Worm (Caenorhabditis elegans) whole organism, young adult: ENCODE data around the gene mab-3.
A peak's percentile ranks its signal among the peaks of the same experiment; 100 is the strongest.

ENCODE experiments used
- B0035.1 ChIP-seq: sonication (generic microtip); optimal IDR thresholded peaks from 2 replicates; lab custom pipeline; 2016; ENCODE audit warnings: missing genetic modification characterization, mild to moderate bottlenecking, missing compliant biosample characterization, missing genotype, missing genetic modification reagents
- B0261.1 ChIP-seq: sonication (generic microtip); optimal IDR thresholded peaks from 2 replicates; lab custom pipeline; 2016; ENCODE audit warnings: mild to moderate bottlenecking, missing genetic modification characterization, moderate library complexity, missing compliant biosample characterization
- F10E7.11 ChIP-seq: sonication (generic microtip); optimal IDR thresholded peaks from 2 replicates; lab custom pipeline; 2017; ENCODE audit warnings: mild to moderate bottlenecking, missing genetic modification characterization, moderate library complexity, missing compliant biosample characterization
- F23B12.7 ChIP-seq: sonication (generic microtip); optimal IDR thresholded peaks from 2 replicates; lab custom pipeline; 2017; ENCODE audit warnings: missing genetic modification characterization, mild to moderate bottlenecking, missing compliant biosample characterization, antibody characterized with exemption, moderate library complexity; ENCODE audit not compliant: insufficient read depth
- F33H1.4 ChIP-seq: fragments of 200-800 bp; sonication (Bioruptor generic); IDR thresholded peaks from 2 replicates; pipeline ENCODE4 v1.3.6; 2022; ENCODE audit warnings: missing genetic modification reagents, missing genetic modification characterization, missing compliant biosample characterization
- F37B4.10 ChIP-seq: fragments of 200-800 bp; sonication (Bioruptor generic); IDR thresholded peaks from 2 replicates; pipeline ENCODE4 v1.3.6; 2022; ENCODE audit warnings: missing genetic modification characterization, missing compliant biosample characterization
- F39B2.1 ChIP-seq: fragments of 200-800 bp; sonication (Bioruptor generic); IDR thresholded peaks from 2 replicates; pipeline ENCODE4 v1.3.6; 2022; ENCODE audit warnings: missing genetic modification reagents, missing genetic modification characterization, missing compliant biosample characterization
- F55B11.4 ChIP-seq: sonication (generic microtip); optimal IDR thresholded peaks from 2 replicates; lab custom pipeline; 2016; ENCODE audit warnings: missing compliant biosample characterization, missing genetic modification characterization, borderline replicate concordance; ENCODE audit not compliant: insufficient read depth
- F57A8.1 ChIP-seq: fragments of 200-800 bp; sonication (Bioruptor generic); optimal IDR thresholded peaks from 2 replicates; lab custom pipeline; 2018; ENCODE audit warnings: mild to moderate bottlenecking, missing genetic modification characterization, moderate library complexity, missing compliant biosample characterization
- Y53G8AR.9 ChIP-seq: fragments of 200-800 bp; sonication (Bioruptor generic); conservative IDR thresholded peaks from 2 replicates; pipeline ENCODE4 v1.3.6; 2022; ENCODE audit warnings: missing genetic modification reagents, missing genetic modification characterization, missing compliant biosample characterization
- Y67H2A.10 ChIP-seq: fragments of 200-800 bp; sonication (Bioruptor generic); conservative IDR thresholded peaks from 2 replicates; pipeline ENCODE4 v1.3.6; 2022; ENCODE audit warnings: missing genetic modification reagents, missing genetic modification characterization, missing compliant biosample characterization
- akir-1 ChIP-seq: fragments of 200-800 bp; sonication (Bioruptor generic); optimal IDR thresholded peaks from 2 replicates; lab custom pipeline; 2018; ENCODE audit warnings: mild to moderate bottlenecking, missing genetic modification characterization, moderate library complexity, missing compliant biosample characterization
- aptf-3 ChIP-seq: fragments of 200-800 bp; sonication (Bioruptor generic); IDR thresholded peaks from 2 replicates; pipeline ENCODE4 v1.3.6; 2022; ENCODE audit warnings: missing genetic modification characterization, missing compliant biosample characterization
- atf-7 ChIP-seq: sonication (generic microtip); optimal IDR thresholded peaks from 2 replicates; lab custom pipeline; 2017; ENCODE audit warnings: mild to moderate bottlenecking, missing genetic modification characterization, missing compliant biosample characterization
- bed-2 ChIP-seq: fragments of 200-800 bp; sonication (Bioruptor generic); IDR thresholded peaks from 2 replicates; pipeline ENCODE4 v1.3.6; 2022; ENCODE audit warnings: missing genetic modification reagents, missing genetic modification characterization, missing compliant biosample characterization
- cebp-1 ChIP-seq, 2 experiments: fragments of 200-800 bp in 1 of 2; sonication (Bioruptor generic) in 1 of 2; sonication (generic microtip) in 1 of 2; IDR thresholded peaks in 1 of 2; optimal IDR thresholded peaks in 1 of 2; 2 replicates each; pipeline versions ENCODE4 v1.3.6 to Lab custom; 2017 to 2022; ENCODE audit warnings: missing compliant biosample characterization in 2 of 2, missing genetic modification characterization in 2 of 2, mild to moderate bottlenecking in 1 of 2, missing genetic modification reagents in 1 of 2, moderate library complexity in 1 of 2
- ceh-100 ChIP-seq: fragments of 200-800 bp; sonication (Bioruptor generic); IDR thresholded peaks from 2 replicates; pipeline ENCODE4 v1.3.6; 2022; ENCODE audit warnings: missing genetic modification reagents, missing genetic modification characterization, missing compliant biosample characterization
- ceh-40 ChIP-seq: fragments of 200-800 bp; sonication (Bioruptor generic); IDR thresholded peaks from 2 replicates; pipeline ENCODE4 v1.3.6; 2022; ENCODE audit warnings: missing genetic modification characterization, missing compliant biosample characterization
- ceh-58 ChIP-seq: fragments of 200-800 bp; sonication (Bioruptor generic); IDR thresholded peaks from 2 replicates; pipeline ENCODE4 v1.3.6; 2022; ENCODE audit warnings: missing genetic modification characterization, missing compliant biosample characterization
- ceh-91 ChIP-seq: fragments of 200-800 bp; sonication (Bioruptor generic); IDR thresholded peaks from 2 replicates; pipeline ENCODE4 v1.3.6; 2022; ENCODE audit warnings: missing genetic modification reagents, missing genetic modification characterization, missing compliant biosample characterization
- dpl-1 ChIP-seq: fragments of 150-350 bp; optimal IDR thresholded peaks from 2 replicates; lab custom pipeline; 2014; ENCODE audit warnings: missing biosample characterization, missing genetic modification reagents, missing genetic modification characterization
- egl-18 ChIP-seq: fragments of 200-800 bp; sonication (Bioruptor generic); IDR thresholded peaks from 2 replicates; pipeline ENCODE4 v1.3.6; 2022; ENCODE audit warnings: missing genetic modification reagents, missing genetic modification characterization, missing compliant biosample characterization
- fkh-3 ChIP-seq: sonication (generic microtip); optimal IDR thresholded peaks from 2 replicates; lab custom pipeline; 2016; ENCODE audit warnings: mild to moderate bottlenecking, missing genetic modification characterization, missing compliant biosample characterization
- him-1 ChIP-seq: sonication (generic microtip); optimal IDR thresholded peaks from 2 replicates; lab custom pipeline; 2016; ENCODE audit warnings: missing genotype, missing genetic modification reagents, missing genetic modification characterization, missing compliant biosample characterization
- hlh-26 ChIP-seq: fragments of 200-800 bp; sonication (Bioruptor generic); conservative IDR thresholded peaks from 2 replicates; pipeline ENCODE4 v1.3.6; 2022; ENCODE audit warnings: missing genetic modification reagents, missing genetic modification characterization, missing compliant biosample characterization
- hrde-1 ChIP-seq: sonication (generic microtip); optimal IDR thresholded peaks from 2 replicates; lab custom pipeline; 2016; ENCODE audit warnings: missing genetic modification characterization, mild to moderate bottlenecking, missing compliant biosample characterization, moderate library complexity, missing genotype, missing genetic modification reagents, borderline replicate concordance
- hsf-1 ChIP-seq: fragments of 200-800 bp; sonication (Bioruptor generic); IDR thresholded peaks from 2 replicates; pipeline ENCODE4 v1.3.6; 2022; ENCODE audit warnings: missing genetic modification reagents, missing genetic modification characterization, missing compliant biosample characterization
- lsl-1 ChIP-seq: fragments of 200-800 bp; sonication (Bioruptor generic); optimal IDR thresholded peaks from 2 replicates; lab custom pipeline; 2018; ENCODE audit warnings: mild to moderate bottlenecking, missing genetic modification characterization, moderate library complexity, missing compliant biosample characterization
- madf-3 ChIP-seq: fragments of 200-800 bp; sonication (Bioruptor generic); IDR thresholded peaks from 2 replicates; pipeline ENCODE4 v1.3.6; 2022; ENCODE audit warnings: missing genetic modification reagents, missing genetic modification characterization, missing compliant biosample characterization
- madf-8 ChIP-seq: fragments of 200-800 bp; sonication (Bioruptor generic); conservative IDR thresholded peaks from 2 replicates; pipeline ENCODE4 v1.3.6; 2022; ENCODE audit warnings: missing genetic modification reagents, missing genetic modification characterization, missing compliant biosample characterization
- mxl-1 ChIP-seq: sonication (generic microtip); optimal IDR thresholded peaks from 2 replicates; lab custom pipeline; 2016; ENCODE audit warnings: missing genetic modification characterization, missing compliant biosample characterization
- nfya-1 ChIP-seq: sonication (generic microtip); optimal IDR thresholded peaks from 2 replicates; lab custom pipeline; 2017; ENCODE audit warnings: antibody characterized with exemption, missing compliant biosample characterization, missing genetic modification characterization, borderline replicate concordance; ENCODE audit not compliant: insufficient read depth
- nfya-2 ChIP-seq: fragments of 200-800 bp; sonication (Bioruptor generic); IDR thresholded peaks from 2 replicates; pipeline ENCODE4 v1.3.6; 2022; ENCODE audit warnings: missing genetic modification reagents, missing genetic modification characterization, missing compliant biosample characterization
- nhr-80 ChIP-seq: sonication (generic microtip); optimal IDR thresholded peaks from 2 replicates; lab custom pipeline; 2016; ENCODE audit warnings: missing genetic modification characterization, missing compliant biosample characterization
- pha-4 ChIP-seq: fragments of 150-350 bp; sonication (generic microtip); optimal IDR thresholded peaks from 2 replicates; lab custom pipeline; 2014; ENCODE audit warnings: missing biosample characterization, missing genetic modification reagents, missing genetic modification characterization
- rec-8 ChIP-seq, 2 experiments: sonication (generic microtip); optimal IDR thresholded peaks; 2 replicates each; lab custom pipeline; 2016; ENCODE audit warnings: mild to moderate bottlenecking in 2 of 2, missing genetic modification characterization in 2 of 2, missing genetic modification reagents in 2 of 2, missing genotype in 2 of 2, missing biosample characterization in 1 of 2, missing compliant biosample characterization in 1 of 2, moderate library complexity in 1 of 2
- snpc-4 ChIP-seq, 5 experiments: fragments of 150-350 bp in 1 of 5; sonication (generic microtip) in 4 of 5; optimal IDR thresholded peaks; 2 replicates each; lab custom pipeline; 2014 to 2018; ENCODE audit warnings: missing genetic modification characterization in 5 of 5, missing biosample characterization in 3 of 5, antibody characterized with exemption in 2 of 5, mild to moderate bottlenecking in 2 of 5, missing compliant biosample characterization in 2 of 5, missing genotype in 2 of 5, moderate library complexity in 2 of 5, missing genetic modification reagents in 1 of 5
- somi-1 ChIP-seq: fragments of 200-800 bp; sonication (Bioruptor generic); optimal IDR thresholded peaks from 2 replicates; lab custom pipeline; 2018; ENCODE audit warnings: mild to moderate bottlenecking, missing genetic modification characterization, missing compliant biosample characterization
- sptf-2 ChIP-seq: fragments of 200-800 bp; sonication (Bioruptor generic); optimal IDR thresholded peaks from 2 replicates; lab custom pipeline; 2018; ENCODE audit warnings: mild to moderate bottlenecking, missing genetic modification characterization, missing compliant biosample characterization
- tlf-1 ChIP-seq: fragments of 200-800 bp; sonication (Bioruptor generic); optimal IDR thresholded peaks from 2 replicates; lab custom pipeline; 2018; ENCODE audit warnings: mild to moderate bottlenecking, missing genetic modification characterization, missing compliant biosample characterization
- xnd-1 ChIP-seq: sonication (generic microtip); optimal IDR thresholded peaks from 2 replicates; lab custom pipeline; 2016; ENCODE audit warnings: missing genotype, missing genetic modification reagents, missing genetic modification characterization, missing compliant biosample characterization
- zfh-2 ChIP-seq: fragments of 200-800 bp; sonication (Bioruptor generic); conservative IDR thresholded peaks from 2 replicates; pipeline ENCODE4 v1.3.6; 2022; ENCODE audit warnings: missing genetic modification reagents, missing genetic modification characterization, missing compliant biosample characterization
- ztf-6 ChIP-seq: fragments of 200-800 bp; sonication (Bioruptor generic); IDR thresholded peaks from 2 replicates; pipeline ENCODE4 v1.3.6; 2022; ENCODE audit warnings: missing genetic modification reagents, missing genetic modification characterization, missing compliant biosample characterization

Gene mab-3

ce11 chrII:9746069-9746468 is 14.1 kb downstream of the mab-3 start, which contains the start of the genes Y53C12B.1 and nos-3 (continued):
- TF ChIP-seq tlf-1 (GFP tag; lab: Kevin White, UChicago) (no peak), somi-1 (GFP tag; lab: Kevin White, UChicago) (no peak), snpc-4 (GFP tag; optimal IDR thresholded peaks at IDR 0.05; lab: Kevin White, UChicago) (peak; percentile 7), snpc-4 (tag; optimal IDR thresholded peaks at IDR 0.05; lab: Kevin White, UChicago) (peak in 3 of 4 experiments; percentile 26 to 72 (median 49)), ceh-100 (GFP tag; lab: Robert Waterston, UW) (no peak), F33H1.4 (GFP tag; lab: Robert Waterston, UW) (peak; percentile 96), bed-2 (GFP tag; lab: Robert Waterston, UW) (no peak), hrde-1 (tag; lab: Kevin White, UChicago) (no peak), Y53G8AR.9 (no peak), ceh-40 (GFP tag; lab: Robert Waterston, UW) (no peak), hsf-1 (GFP tag; lab: Robert Waterston, UW) (no peak), F23B12.7 (peak; percentile 25), ztf-6 (GFP tag; lab: Robert Waterston, UW) (no peak), madf-3 (GFP tag; lab: Robert Waterston, UW) (no peak), ceh-58 (GFP tag; lab: Robert Waterston, UW) (no peak), F39B2.1 (no peak), dpl-1 (GFP tag; lab: Kevin White, UChicago) (no peak), aptf-3 (GFP tag; lab: Robert Waterston, UW) (no peak), F57A8.1 (GFP tag; lab: Kevin White, UChicago) (no peak), lsl-1 (peak; percentile 90), F55B11.4 (tag; lab: Kevin White, UChicago) (no peak), B0035.1 (tag; lab: Kevin White, UChicago) (no peak), F37B4.10 (GFP tag; lab: Robert Waterston, UW) (no peak), atf-7 (tag; lab: Kevin White, UChicago) (no peak), nhr-80 (no peak), egl-18 (GFP tag; lab: Robert Waterston, UW) (no peak), fkh-3 (tag; lab: Kevin White, UChicago) (no peak), nfya-1 (no peak), Y67H2A.10 (no peak), him-1 (tag; lab: Kevin White, UChicago) (no peak), ceh-91 (GFP tag; lab: Robert Waterston, UW) (peak; percentile 39; the same call in 1 of the 2 replicates), madf-8 (no peak), zfh-2 (no peak), akir-1 (GFP tag; lab: Kevin White, UChicago) (no peak), cebp-1 (GFP tag; IDR thresholded peaks at IDR 0.05; lab: Robert Waterston, UW) (no peak), cebp-1 (tag; optimal IDR thresholded peaks at IDR 0.05; lab: Kevin White, UChicago) (peak; percentile 39), nfya-2 (GFP tag; lab: Robert Waterston, UW) (no peak), pha-4 (tag; lab: Kevin White, UChicago) (peak; percentile 6), xnd-1 (tag; lab: Kevin White, UChicago) (no peak), hlh-26 (GFP tag; lab: Robert Waterston, UW) (no peak), sptf-2 (GFP tag; lab: Kevin White, UChicago) (no peak), rec-8 (tag; optimal IDR thresholded peaks at IDR 0.05; lab: Kevin White, UChicago) (no peak), B0261.1 (no peak), F10E7.11 (tag; lab: Kevin White, UChicago) (no peak), mxl-1 (no peak)
- TF ChIP-seq, all 124 proteins: peak for 27
